Worm (Caenorhabditis elegans) whole organism, L1 larva: Measurements from ENCODE around the gene F47G9.6.
A peak's percentile ranks its signal among the peaks of the same experiment; 100 is the strongest.

Experiments used
- C16A3.4 ChIP-seq: fragments of 150-350 bp; optimal IDR thresholded peaks from 2 replicates; lab custom pipeline; 2014; ENCODE audit warnings: missing biosample characterization, missing genetic modification characterization
- C34B4.2 ChIP-seq: sonication (generic microtip); optimal IDR thresholded peaks from 2 replicates; lab custom pipeline; 2017; ENCODE audit warnings: mild to moderate bottlenecking, missing genetic modification characterization, missing compliant biosample characterization
- Y116A8C.19 ChIP-seq: sonication (generic microtip); optimal IDR thresholded peaks from 2 replicates; lab custom pipeline; 2016; ENCODE audit warnings: missing compliant biosample characterization, missing genetic modification characterization, borderline replicate concordance
- alr-1 ChIP-seq: fragments of 200-800 bp; sonication (Bioruptor generic); optimal IDR thresholded peaks from 2 replicates; lab custom pipeline; 2018; ENCODE audit warnings: borderline replicate concordance, mild to moderate bottlenecking, missing genetic modification characterization, missing compliant biosample characterization
- blmp-1 ChIP-seq: fragments of 150-350 bp; optimal IDR thresholded peaks from 2 replicates; lab custom pipeline; 2014; ENCODE audit warnings: missing biosample characterization, missing genetic modification characterization
- ceh-63 ChIP-seq: fragments of 200-800 bp; sonication (Bioruptor generic); optimal IDR thresholded peaks from 2 replicates; lab custom pipeline; 2018; ENCODE audit warnings: mild to moderate bottlenecking, missing genetic modification characterization, missing compliant biosample characterization
- ceh-82 ChIP-seq, 3 experiments: fragments of 150-350 bp in 1 of 3; sonication (generic microtip) in 2 of 3; optimal IDR thresholded peaks; 2 replicates each; lab custom pipeline; 2014 to 2017; ENCODE audit warnings: missing biosample characterization in 3 of 3, missing genetic modification characterization in 3 of 3
- ceh-88 ChIP-seq: fragments of 200-800 bp; sonication (Bioruptor generic); IDR thresholded peaks from 2 replicates; pipeline ENCODE4 v1.3.6; 2022; ENCODE audit warnings: missing genetic modification characterization, missing compliant biosample characterization
- efl-1 ChIP-seq, 4 experiments: fragments of 150-350 bp; optimal IDR thresholded peaks in 3 of 4; peaks in 1 of 4; 1 replicate in 1 of 4; 2 replicates in 3 of 4; lab custom pipeline; 2014; ENCODE audit warnings: missing biosample characterization in 2 of 4, missing genetic modification characterization in 2 of 4, missing genetic modification reagents in 2 of 4
- egl-13 ChIP-seq: sonication (generic microtip); optimal IDR thresholded peaks from 2 replicates; lab custom pipeline; 2016; ENCODE audit warnings: missing genotype, missing genetic modification reagents, missing genetic modification characterization, missing compliant biosample characterization
- egl-27 ChIP-seq, 2 experiments: fragments of 150-350 bp in 1 of 2; sonication (generic microtip); optimal IDR thresholded peaks; 3 replicates each; lab custom pipeline; 2017 to 2018; ENCODE audit warnings: missing biosample characterization in 2 of 2, missing genetic modification characterization in 2 of 2, missing genetic modification reagents in 2 of 2
- elt-2 ChIP-seq: sonication (generic microtip); optimal IDR thresholded peaks from 2 replicates; lab custom pipeline; 2016; ENCODE audit warnings: missing genetic modification characterization, mild to moderate bottlenecking, inconsistent platforms, missing compliant biosample characterization, missing genetic modification reagents
- ets-5 ChIP-seq: fragments of 200-800 bp; sonication (Bioruptor generic); IDR thresholded peaks from 2 replicates; pipeline ENCODE4 v1.3.6; 2022; ENCODE audit warnings: missing genetic modification characterization, missing compliant biosample characterization
- fkh-4 ChIP-seq: sonication (generic microtip); optimal IDR thresholded peaks from 2 replicates; lab custom pipeline; 2016; ENCODE audit warnings: missing compliant biosample characterization, missing genetic modification characterization, borderline replicate concordance
- fkh-8 ChIP-seq: sonication (generic microtip); optimal IDR thresholded peaks from 2 replicates; lab custom pipeline; 2016; ENCODE audit warnings: mild to moderate bottlenecking, missing genetic modification characterization, missing compliant biosample characterization
- fos-1 ChIP-seq: fragments of 150-350 bp; optimal IDR thresholded peaks from 2 replicates; lab custom pipeline; 2014; ENCODE audit warnings: missing biosample characterization, missing genetic modification characterization
- hlh-17 ChIP-seq: fragments of 200-800 bp; sonication (Bioruptor generic); optimal IDR thresholded peaks from 2 replicates; lab custom pipeline; 2018; ENCODE audit warnings: missing genetic modification characterization, mild to moderate bottlenecking, missing compliant biosample characterization, moderate library complexity, borderline replicate concordance
- jun-1 ChIP-seq: fragments of 150-350 bp; optimal IDR thresholded peaks from 2 replicates; lab custom pipeline; 2014; ENCODE audit warnings: missing biosample characterization, missing genetic modification reagents, missing genetic modification characterization
- lin-13 ChIP-seq: fragments of 150-350 bp; optimal IDR thresholded peaks from 2 replicates; lab custom pipeline; 2014; ENCODE audit warnings: missing biosample characterization, missing genetic modification reagents, missing genetic modification characterization
- lin-14 ChIP-seq: fragments of 200-800 bp; sonication (Bioruptor generic); optimal IDR thresholded peaks from 2 replicates; lab custom pipeline; 2018; ENCODE audit warnings: mild to moderate bottlenecking, missing genetic modification characterization, moderate library complexity, missing compliant biosample characterization
- lin-35 ChIP-seq, 2 experiments: fragments of 150-350 bp; optimal IDR thresholded peaks; 2 replicates each; lab custom pipeline; 2014; ENCODE audit warnings: missing biosample characterization in 2 of 2, missing genetic modification characterization in 2 of 2, missing genetic modification reagents in 2 of 2
- lir-3 ChIP-seq: sonication (generic microtip); optimal IDR thresholded peaks from 2 replicates; lab custom pipeline; 2016; ENCODE audit warnings: mild to moderate bottlenecking, missing genetic modification characterization, moderate library complexity, missing compliant biosample characterization; ENCODE audit not compliant: poor library complexity
- lsy-2 ChIP-seq, 2 experiments: fragments of 150-350 bp; optimal IDR thresholded peaks; 2 replicates each; lab custom pipeline; 2014; ENCODE audit warnings: missing biosample characterization in 2 of 2, missing genetic modification characterization in 2 of 2
- mef-2 ChIP-seq: fragments of 150-350 bp; optimal IDR thresholded peaks from 2 replicates; lab custom pipeline; 2014; ENCODE audit warnings: missing biosample characterization, missing genetic modification characterization
- nhr-11 ChIP-seq: fragments of 150-350 bp; optimal IDR thresholded peaks from 2 replicates; lab custom pipeline; 2014; ENCODE audit warnings: missing biosample characterization, missing genetic modification characterization
- nhr-12 ChIP-seq: sonication (generic microtip); optimal IDR thresholded peaks from 2 replicates; lab custom pipeline; 2017; ENCODE audit warnings: missing biosample characterization, missing genetic modification characterization
- nhr-20 ChIP-seq: sonication (generic microtip); optimal IDR thresholded peaks from 2 replicates; lab custom pipeline; 2016; ENCODE audit warnings: mild to moderate bottlenecking, missing genetic modification characterization, missing compliant biosample characterization
- nhr-47 ChIP-seq: sonication (generic microtip); optimal IDR thresholded peaks from 2 replicates; lab custom pipeline; 2016; ENCODE audit warnings: mild to moderate bottlenecking, missing genetic modification characterization, moderate library complexity, missing compliant biosample characterization
- nhr-77 ChIP-seq: fragments of 150-350 bp; optimal IDR thresholded peaks from 2 replicates; lab custom pipeline; 2014; ENCODE audit warnings: missing biosample characterization, missing genetic modification characterization
- pag-3 ChIP-seq: sonication (generic microtip); optimal IDR thresholded peaks from 2 replicates; lab custom pipeline; 2017; ENCODE audit warnings: missing genetic modification characterization, mild to moderate bottlenecking, missing compliant biosample characterization, antibody characterized with exemption, borderline replicate concordance; ENCODE audit not compliant: insufficient read depth
- pax-3 ChIP-seq: fragments of 200-800 bp; sonication (Bioruptor generic); optimal IDR thresholded peaks from 2 replicates; lab custom pipeline; 2018; ENCODE audit warnings: mild to moderate bottlenecking, missing genetic modification characterization, moderate library complexity, missing compliant biosample characterization
- swsn-7 ChIP-seq: sonication (generic microtip); optimal IDR thresholded peaks from 2 replicates; lab custom pipeline; 2016; ENCODE audit warnings: missing genetic modification characterization, missing compliant biosample characterization
- tbx-2 ChIP-seq: sonication (generic microtip); optimal IDR thresholded peaks from 2 replicates; lab custom pipeline; 2016; ENCODE audit warnings: missing genetic modification characterization, missing compliant biosample characterization
- unc-130 ChIP-seq: fragments of 150-350 bp; optimal IDR thresholded peaks from 2 replicates; lab custom pipeline; 2017; ENCODE audit warnings: missing biosample characterization, missing genetic modification characterization, inconsistent platforms
- unc-62 ChIP-seq: fragments of 150-350 bp; optimal IDR thresholded peaks from 2 replicates; lab custom pipeline; 2014; ENCODE audit warnings: missing biosample characterization, missing genetic modification reagents, missing genetic modification characterization
- xbp-1 ChIP-seq: sonication (generic microtip); optimal IDR thresholded peaks from 2 replicates; lab custom pipeline; 2016; ENCODE audit warnings: missing genetic modification characterization, missing compliant biosample characterization
- zag-1 ChIP-seq: fragments of 150-350 bp; optimal IDR thresholded peaks from 2 replicates; lab custom pipeline; 2014; ENCODE audit warnings: missing biosample characterization, missing genetic modification characterization

The F47G9.6 gene

DNA sequence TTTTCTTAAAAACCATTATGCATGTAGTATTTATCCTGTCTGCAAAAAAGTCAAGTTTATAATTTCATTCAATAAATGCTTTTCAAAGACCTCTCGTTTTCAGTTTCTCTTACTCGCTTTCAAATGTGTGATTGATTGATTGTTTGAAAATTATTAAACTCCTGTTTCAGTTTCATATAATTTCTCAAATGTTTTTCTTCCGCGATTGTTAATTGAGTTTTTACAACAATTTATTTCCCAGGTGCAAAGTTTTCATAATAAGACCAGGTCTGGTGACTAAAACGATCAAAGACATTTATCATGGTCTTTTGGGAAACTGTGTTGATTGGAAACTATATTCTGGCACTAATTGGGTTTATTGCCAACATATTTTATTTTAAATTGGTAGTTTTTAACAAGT lies 34.8 kb upstream of the F47G9.6 start, which contains the start of gene T03F7.6 (continued):
- TF ChIP-seq lin-14: no peak
- TF ChIP-seq swsn-7: no peak

ce11 chrV:11298632-11299031 lies 30.6 kb upstream of the F47G9.6 start, which contains the start of gene T03F7.5:
Gene T03F7.5, minus strand, starts transcription at chrV:11298732.
- no peak for TF ChIP-seq efl-1 (optimal IDR thresholded peaks at IDR 0.05; lab: Kevin White, UChicago)
- peak in 1 of 2 experiments; percentile 7 for TF ChIP-seq efl-1 (GFP tag; optimal IDR thresholded peaks at IDR 0.05 in 1 of 2; lab: Kevin White, UChicago)
- TF ChIP-seq nhr-12 (tag; lab: Kevin White, UChicago): no peak
- TF ChIP-seq ets-5 (GFP tag; lab: Robert Waterston, UW): no peak
- no peak for TF ChIP-seq lin-14
- no peak for TF ChIP-seq C34B4.2
- TF ChIP-seq lsy-2 (tag; optimal IDR thresholded peaks at IDR 0.05; lab: Kevin White, UChicago): no peak
- no peak for TF ChIP-seq fos-1 (tag; lab: Kevin White, UChicago)

DNA sequence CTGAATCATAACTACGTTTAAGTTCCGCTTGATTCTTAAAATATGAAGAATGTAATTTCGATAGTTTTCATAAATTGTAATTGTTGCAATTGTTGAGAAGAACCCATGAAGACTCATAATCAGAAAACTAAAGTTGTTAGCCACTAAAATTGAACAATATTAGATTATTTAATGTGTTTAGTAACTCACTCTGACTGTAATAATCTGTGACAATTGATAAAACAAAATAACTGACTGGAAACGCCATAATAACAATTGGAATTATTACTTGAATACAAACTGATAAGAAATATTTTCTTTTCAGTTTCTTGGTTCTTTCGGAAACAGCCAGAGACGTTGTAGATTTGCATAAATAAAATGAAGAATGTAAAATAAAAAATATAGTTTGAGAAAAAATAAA lies 29.8 kb upstream of the F47G9.6 start:
- no peak for TF ChIP-seq ceh-82 (tag; optimal IDR thresholded peaks at IDR 0.05; lab: Kevin White, UChicago)
- peak; percentile 54 for TF ChIP-seq jun-1
- no peak for TF ChIP-seq alr-1 (tag; lab: Kevin White, UChicago)
- no peak for TF ChIP-seq hlh-17 (GFP tag; lab: Kevin White, UChicago)
- TF ChIP-seq C34B4.2: no peak
- TF ChIP-seq ceh-63 (GFP tag; lab: Kevin White, UChicago): no peak

DNA sequence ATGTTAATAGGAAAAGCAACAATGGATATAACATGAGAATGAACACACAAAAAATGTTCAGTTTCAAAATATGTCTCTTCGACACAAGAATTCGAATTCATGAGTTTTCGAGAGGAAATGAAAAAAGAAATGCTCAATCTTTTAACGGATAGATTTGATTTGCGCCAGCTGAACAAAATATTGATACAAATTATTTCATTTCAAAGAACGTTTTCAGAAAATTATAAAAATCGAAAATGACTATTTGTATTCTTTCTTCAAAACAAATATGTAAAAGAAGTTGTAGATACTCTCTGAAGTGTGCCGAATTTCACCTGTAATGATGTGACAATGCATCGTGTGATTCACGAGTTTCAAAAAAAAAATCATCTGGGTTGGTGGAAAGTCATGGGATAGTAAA lies 28.7 kb upstream of the F47G9.6 start, which contains the start of gene srh-47:
srh-47 (minus strand) TSS at position 101 of the 400 bp plus-strand sequence.
- TF ChIP-seq lin-35 (GFP tag; optimal IDR thresholded peaks at IDR 0.05; lab: Kevin White, UChicago): no peak
- TF ChIP-seq unc-130 (tag; lab: Kevin White, UChicago): no peak
- TF ChIP-seq nhr-20: no peak
- TF ChIP-seq fos-1 (tag; lab: Kevin White, UChicago): no peak

DNA sequence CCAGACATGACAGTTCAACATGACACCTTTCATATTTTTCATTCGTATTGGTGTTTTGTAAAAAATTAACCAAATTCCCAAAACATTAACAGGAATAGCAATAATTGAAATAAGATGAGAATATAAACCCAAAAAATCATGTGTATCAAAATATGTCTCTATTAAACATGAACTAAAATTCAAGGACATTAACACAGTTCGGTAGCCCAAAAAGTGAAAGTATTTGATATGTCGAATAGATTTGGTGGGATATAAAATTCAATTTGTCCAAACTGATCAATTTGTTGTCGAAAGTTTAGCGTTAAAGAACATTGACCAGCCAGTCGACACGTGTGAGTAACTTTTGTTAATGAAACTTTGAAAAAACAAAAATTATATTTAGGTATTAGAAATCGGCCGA lies 26.5 kb upstream of the F47G9.6 start, which contains the start of gene srh-46:
srh-46 (minus strand) TSS at position 189 of the 400 bp plus-strand sequence.
- TF ChIP-seq blmp-1 (tag; lab: Kevin White, UChicago) (peak; percentile 89), mef-2 (tag; lab: Kevin White, UChicago) (no peak), nhr-47 (no peak), egl-13 (tag; lab: Kevin White, UChicago) (no peak), lir-3 (no peak)

- TF ChIP-seq xbp-1 (tag; lab: Kevin White, UChicago) (no peak), pag-3 (tag; lab: Kevin White, UChicago) (no peak), efl-1 (optimal IDR thresholded peaks at IDR 0.05; lab: Kevin White, UChicago) (no peak), efl-1 (GFP tag; optimal IDR thresholded peaks at IDR 0.05 in 1 of 2; lab: Kevin White, UChicago) (no peak), C34B4.2 (no peak)
- TF ChIP-seq, all 84 proteins: peak for 0
Observed at ce11 chrV:11304200-11304599, 25.0 kb upstream of the F47G9.6 start.

DNA sequence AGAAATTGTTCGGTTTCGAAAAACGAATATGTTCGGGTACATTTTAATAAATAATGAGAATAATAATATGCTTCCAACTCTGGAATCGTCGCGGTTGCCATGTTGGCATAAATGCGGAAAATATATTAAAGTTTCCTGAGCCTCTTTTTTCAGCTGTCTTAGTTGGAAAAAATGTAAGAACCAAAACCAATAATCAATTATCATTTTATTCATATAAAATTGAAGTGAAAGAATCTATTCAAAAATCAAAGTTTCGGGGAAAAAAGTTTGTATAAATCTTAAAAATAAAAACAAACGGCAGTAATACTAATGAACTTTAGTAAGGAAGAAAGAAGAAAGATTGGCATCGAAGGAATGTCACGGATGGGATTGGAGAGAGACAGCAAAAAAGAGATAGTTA lies 24.3 kb upstream of the F47G9.6 start, which contains the start of gene srh-45:
srh-45 (minus strand) TSS at position 101 of the 400 bp plus-strand sequence.
- no peak for TF ChIP-seq egl-27 (tag; optimal IDR thresholded peaks at IDR 0.05; lab: Kevin White, UChicago)
- TF ChIP-seq pax-3 (tag; lab: Kevin White, UChicago): no peak
- no peak for TF ChIP-seq unc-62
- TF ChIP-seq elt-2 (tag; lab: Kevin White, UChicago): no peak
- TF ChIP-seq C16A3.4 (tag; lab: Kevin White, UChicago): no peak
- TF ChIP-seq tbx-2 (tag; lab: Kevin White, UChicago): no peak
- TF ChIP-seq blmp-1 (tag; lab: Kevin White, UChicago): no peak
- TF ChIP-seq pag-3 (tag; lab: Kevin White, UChicago): no peak
- TF ChIP-seq ceh-88 (GFP tag; lab: Robert Waterston, UW): no peak
- no peak for TF ChIP-seq nhr-11
- no peak for TF ChIP-seq lir-3
- TF ChIP-seq lsy-2 (tag; optimal IDR thresholded peaks at IDR 0.05; lab: Kevin White, UChicago): no peak
- TF ChIP-seq lin-13 (GFP tag; lab: Kevin White, UChicago): no peak
- TF ChIP-seq fkh-4: no peak
- no peak for TF ChIP-seq fkh-8 (tag; lab: Kevin White, UChicago)
- TF ChIP-seq Y116A8C.19: no peak
- no peak for TF ChIP-seq nhr-77 (tag; lab: Kevin White, UChicago)
- no peak for TF ChIP-seq zag-1 (tag; lab: Kevin White, UChicago)
- TF ChIP-seq nhr-12 (tag; lab: Kevin White, UChicago): no peak
